Worm (Caenorhabditis elegans): ENCODE data around the gene srd-36.

srd-36 gene

ce11 chrX:13306869-13307446, 12.4 kb upstream of the srd-36 start:
- TF ChIP-seq tra-1 (GFP tag; IDR thresholded peaks at IDR 0.05) (peak; percentile 96), ama-1 (optimal IDR thresholded peaks at IDR 0.05) (no peak), unc-62 (GFP tag; optimal IDR thresholded peaks at IDR 0.05 in 1 of 2) (peak in 1 of 2 experiments; percentile 96), unc-62 (tag; optimal IDR thresholded peaks at IDR 0.05) (no peak), fos-1 (tag; optimal IDR thresholded peaks at IDR 0.05) (no peak), lsy-2 (tag; optimal IDR thresholded peaks at IDR 0.05) (peak in 1 of 2 experiments; percentile 3), hif-1 (tag; optimal IDR thresholded peaks at IDR 0.05) (no peak), lir-3 (tag; optimal IDR thresholded peaks at IDR 0.05) (peak; percentile 89), F49E8.2 (tag; optimal IDR thresholded peaks at IDR 0.05; ENCODE audit: borderline replicate concordance) (peak; percentile 87), lin-13 (GFP tag; optimal IDR thresholded peaks at IDR 0.05) (peak; percentile 56), lim-7 (GFP tag; IDR thresholded peaks at IDR 0.05) (peak; percentile 98), ceh-62 (tag; optimal IDR thresholded peaks at IDR 0.05) (no peak), ces-1 (GFP tag; optimal IDR thresholded peaks at IDR 0.05) (peak; percentile 23), spr-1 (tag; optimal IDR thresholded peaks at IDR 0.05) (peak; percentile 79), daf-19 (GFP tag; conservative IDR thresholded peaks at IDR 0.05) (peak; percentile 97), vab-7 (GFP tag; IDR thresholded peaks at IDR 0.05) (peak; percentile 98), Y5F2A.4 (GFP tag; optimal IDR thresholded peaks at IDR 0.05) (peak; percentile 81), nhr-102 (tag; optimal IDR thresholded peaks at IDR 0.05) (peak; percentile 91), tag-97 (GFP tag; IDR thresholded peaks at IDR 0.05) (no peak), zfp-2 (tag; optimal IDR thresholded peaks at IDR 0.05) (peak; percentile 69), sdz-12 (GFP tag; optimal IDR thresholded peaks at IDR 0.05) (peak; percentile 90), rbr-2 (tag; optimal IDR thresholded peaks at IDR 0.05) (peak; percentile 90), ctbp-1 (GFP tag; IDR thresholded peaks at IDR 0.05) (peak; percentile 93), duxl-1 (tag; optimal IDR thresholded peaks at IDR 0.05; ENCODE audit: poor library complexity) (no peak), aly-2 (tag; optimal IDR thresholded peaks at IDR 0.05) (no peak), ceh-44 (GFP tag; IDR thresholded peaks at IDR 0.05) (peak; percentile 87), daf-8 (GFP tag; IDR thresholded peaks at IDR 0.05) (peak; percentile 82; the same call in 1 of the 2 replicates), mdt-29 (GFP tag; IDR thresholded peaks at IDR 0.05) (peak; percentile 90), jun-1 (tag; optimal IDR thresholded peaks at IDR 0.05) (peak; percentile 43), zip-2 (tag; optimal IDR thresholded peaks at IDR 0.05) (peak; percentile 62), dmd-8 (GFP tag; IDR thresholded peaks at IDR 0.05) (peak; percentile 97), madf-9 (GFP tag; conservative IDR thresholded peaks at IDR 0.05) (peak; percentile 92), hmg-1.1 (GFP tag; IDR thresholded peaks at IDR 0.05) (peak; percentile 98), ZK546.5 (tag; optimal IDR thresholded peaks at IDR 0.05) (no peak), arid-1 (GFP tag; conservative IDR thresholded peaks at IDR 0.05) (peak; percentile 91), zip-11 (GFP tag; IDR thresholded peaks at IDR 0.05) (peak; percentile 65; the same call in 1 of the 2 replicates), F26F4.8 (GFP tag; conservative IDR thresholded peaks at IDR 0.05) (peak; percentile 80), dpl-1 (GFP tag; optimal IDR thresholded peaks at IDR 0.05) (peak; percentile 57), dve-1 (tag; optimal IDR thresholded peaks at IDR 0.05; ENCODE audit: insufficient read depth) (peak; percentile 94), F10B5.3 (tag; optimal IDR thresholded peaks at IDR 0.05) (peak; percentile 82), dmd-6 (GFP tag; IDR thresholded peaks at IDR 0.05) (peak; percentile 76), T20F7.1 (GFP tag; optimal IDR thresholded peaks at IDR 0.05) (peak; percentile 81), R02D3.7 (tag; optimal IDR thresholded peaks at IDR 0.05) (no peak), nhr-25 (tag; optimal IDR thresholded peaks at IDR 0.05; ENCODE audit: borderline replicate concordance, insufficient read depth) (no peak), fkh-10 (GFP tag; optimal IDR thresholded peaks at IDR 0.05) (peak; percentile 31), skn-1 (tag; optimal IDR thresholded peaks at IDR 0.05) (no peak), nhr-76 (tag; optimal IDR thresholded peaks at IDR 0.05) (no peak), lin-38 (GFP tag; IDR thresholded peaks at IDR 0.05) (no peak), lin-29 (GFP tag; IDR thresholded peaks at IDR 0.05) (peak; percentile 83), nhr-28 (tag; optimal IDR thresholded peaks at IDR 0.05) (peak; percentile 57), D1046.2 (GFP tag; IDR thresholded peaks at IDR 0.05) (peak; percentile 91)

Data from whole organism, L4 larva.